Fruit fly (Drosophila melanogaster): ENCODE results near the gene Appl.

Gene Appl

DNA sequence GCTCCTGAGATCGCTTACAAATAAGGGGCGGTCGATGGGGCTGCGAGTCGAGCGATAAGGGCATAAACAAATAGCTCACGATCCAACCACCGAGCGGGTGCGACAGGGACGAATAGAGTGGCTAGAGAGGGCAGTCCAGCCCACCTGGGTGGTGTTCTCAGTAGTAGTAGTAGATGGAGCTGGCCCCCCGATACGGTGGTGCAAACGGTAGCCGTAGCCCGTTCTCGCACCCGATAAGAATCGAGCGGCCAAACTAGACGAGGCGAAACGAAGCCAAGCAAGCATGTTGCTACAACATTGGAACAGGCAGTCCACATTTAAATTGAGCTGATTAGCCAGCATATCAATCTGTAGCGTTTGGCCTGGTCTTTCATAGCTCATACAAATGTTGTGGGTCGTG lies 50.3 kb downstream of the Appl start:
- TF ChIP-seq Blimp-1 (GFP tag; optimal IDR thresholded peaks at IDR 0.05), result no peak
- TF ChIP-seq CG1621 (tag; optimal IDR thresholded peaks at IDR 0.05), result no peak
- TF ChIP-seq Sox15 (GFP tag; optimal IDR thresholded peaks at IDR 0.05), result no peak
- no peak for TF ChIP-seq cyc (GFP tag; optimal IDR thresholded peaks at IDR 0.05)
- TF ChIP-seq dac (GFP tag; optimal IDR thresholded peaks at IDR 0.05), result no peak

DNA sequence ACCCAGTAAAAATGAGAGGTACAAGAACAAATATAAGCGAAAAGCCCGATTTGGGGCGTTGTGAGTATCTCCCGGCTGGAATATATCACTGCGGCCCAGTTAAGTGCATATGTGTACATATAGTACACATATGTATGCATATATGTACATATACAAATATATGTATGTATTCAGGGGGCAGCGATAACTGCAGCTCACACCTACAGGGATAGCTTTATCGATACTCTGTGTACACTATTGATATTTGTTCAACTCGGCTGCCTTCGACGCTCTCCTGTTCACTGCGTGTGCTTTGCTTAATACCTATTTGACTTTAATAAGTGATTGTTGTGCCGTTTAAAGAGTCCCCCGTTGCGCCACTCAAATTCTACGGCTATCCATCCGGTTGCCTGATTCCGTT lies 51.5 kb downstream of the Appl start, which contains the start of gene vnd:
Gene vnd, plus strand, starts transcription at position 297 of the 400 bp plus-strand sequence.
- TF ChIP-seq CG1621 (tag; optimal IDR thresholded peaks at IDR 0.05), result peak; percentile 26
- TF ChIP-seq Met (GFP tag; optimal IDR thresholded peaks at IDR 0.05), result no peak
- TF ChIP-seq Ets96B (tag; optimal IDR thresholded peaks at IDR 0.05), result no peak
- TF ChIP-seq pdm3 (GFP tag; optimal IDR thresholded peaks at IDR 0.05), result peak; percentile 18
- TF ChIP-seq achi (GFP tag; optimal IDR thresholded peaks at IDR 0.05), result peak; percentile 10
- TF ChIP-seq esn (GFP tag; optimal IDR thresholded peaks at IDR 0.05), result no peak
- no peak for TF ChIP-seq Lpt (GFP tag; optimal IDR thresholded peaks at IDR 0.05)
- peak; percentile 18 for TF ChIP-seq CG7368 (GFP tag; optimal IDR thresholded peaks at IDR 0.05)
- peak; percentile 31 for TF ChIP-seq CG34406 (GFP tag; optimal IDR thresholded peaks at IDR 0.05)
- TF ChIP-seq Gug (GFP tag; IDR thresholded peaks at IDR 0.05), result no peak
- TF ChIP-seq CG32006 (GFP tag; optimal IDR thresholded peaks at IDR 0.05), result no peak
- TF ChIP-seq CG8319 (GFP tag; optimal IDR thresholded peaks at IDR 0.05), result no peak
- TF ChIP-seq CG6792 (GFP tag; optimal IDR thresholded peaks at IDR 0.05), result peak; percentile 11
- peak; percentile 49 for TF ChIP-seq CG10631 (GFP tag; optimal IDR thresholded peaks at IDR 0.05)
- TF ChIP-seq acj6 (GFP tag; optimal IDR thresholded peaks at IDR 0.05), result no peak
- no peak for TF ChIP-seq CG6854 (GFP tag; optimal IDR thresholded peaks at IDR 0.05)
- no peak for TF ChIP-seq lz (GFP tag; optimal IDR thresholded peaks at IDR 0.05)
- TF ChIP-seq CG10669 (GFP tag; optimal IDR thresholded peaks at IDR 0.05), result peak; percentile 30
- TF ChIP-seq CG11762 (GFP tag; optimal IDR thresholded peaks at IDR 0.05; ENCODE audit: insufficient read depth), result no peak
- peak; percentile 16 for TF ChIP-seq fd59A (GFP tag; optimal IDR thresholded peaks at IDR 0.05)
- no peak for TF ChIP-seq CG8119 (GFP tag; IDR thresholded peaks at IDR 0.05)
- TF ChIP-seq Smox (GFP tag; optimal IDR thresholded peaks at IDR 0.05), result no peak
- no peak for TF ChIP-seq CG9139 (GFP tag; optimal IDR thresholded peaks at IDR 0.05)
- no peak for TF ChIP-seq topi (GFP tag; optimal IDR thresholded peaks at IDR 0.05)
- TF ChIP-seq spab (GFP tag; optimal IDR thresholded peaks at IDR 0.05), result peak; percentile 23
- TF ChIP-seq dsx (GFP tag; optimal IDR thresholded peaks at IDR 0.05; ENCODE audit: poor library complexity, severe bottlenecking), result no peak
- no peak for TF ChIP-seq Ets21C (GFP tag; optimal IDR thresholded peaks at IDR 0.05)
- no peak for TF ChIP-seq CG3032 (tag; optimal IDR thresholded peaks at IDR 0.05)
- TF ChIP-seq CG31627 (GFP tag; optimal IDR thresholded peaks at IDR 0.05), result no peak
- TF ChIP-seq OdsH (GFP tag; optimal IDR thresholded peaks at IDR 0.05), result peak; percentile 19
- peak; percentile 23 for TF ChIP-seq Eip78C (GFP tag)
- no peak for TF ChIP-seq Hr39 (GFP tag; optimal IDR thresholded peaks at IDR 0.05)
- TF ChIP-seq Hr38 (GFP tag; optimal IDR thresholded peaks at IDR 0.05), result no peak
- TF ChIP-seq CG6276 (GFP tag; optimal IDR thresholded peaks at IDR 0.05), result no peak
- TF ChIP-seq Eip93F (GFP tag; optimal IDR thresholded peaks at IDR 0.05), result no peak
- no peak for TF ChIP-seq cyc (GFP tag; optimal IDR thresholded peaks at IDR 0.05)
- TF ChIP-seq eg (GFP tag; IDR thresholded peaks at IDR 0.05), result no peak
- no peak for TF ChIP-seq Eip75B (GFP tag; optimal IDR thresholded peaks at IDR 0.05)
- TF ChIP-seq CG15336 (GFP tag; IDR thresholded peaks at IDR 0.05), result no peak
- TF ChIP-seq CG6808 (GFP tag; optimal IDR thresholded peaks at IDR 0.05), result peak; percentile 36
- no peak for TF ChIP-seq Hr4 (GFP tag; optimal IDR thresholded peaks at IDR 0.05)
- no peak for TF ChIP-seq svp (GFP tag)
- TF ChIP-seq Sox15 (GFP tag; optimal IDR thresholded peaks at IDR 0.05), result no peak
- no peak for TF ChIP-seq fd85E (GFP tag; optimal IDR thresholded peaks at IDR 0.05)
- peak; percentile 34; the same call in 1 of the 3 replicates for TF ChIP-seq CG6163 (GFP tag; IDR thresholded peaks at IDR 0.05)
- no peak for TF ChIP-seq salr (GFP tag; optimal IDR thresholded peaks at IDR 0.05)
- TF ChIP-seq fkh (GFP tag; optimal IDR thresholded peaks at IDR 0.05), result peak; percentile 65
- no peak for TF ChIP-seq CG3919 (GFP tag; optimal IDR thresholded peaks at IDR 0.05)
- no peak for TF ChIP-seq CG11902 (GFP tag; optimal IDR thresholded peaks at IDR 0.05)

Data from whole organism, prepupa.